Fruit fly (Drosophila melanogaster): ENCODE data around the gene CG42521.
A peak's percentile ranks its signal among the peaks of the same experiment; 100 is the strongest.

CG42521 gene

DNA sequence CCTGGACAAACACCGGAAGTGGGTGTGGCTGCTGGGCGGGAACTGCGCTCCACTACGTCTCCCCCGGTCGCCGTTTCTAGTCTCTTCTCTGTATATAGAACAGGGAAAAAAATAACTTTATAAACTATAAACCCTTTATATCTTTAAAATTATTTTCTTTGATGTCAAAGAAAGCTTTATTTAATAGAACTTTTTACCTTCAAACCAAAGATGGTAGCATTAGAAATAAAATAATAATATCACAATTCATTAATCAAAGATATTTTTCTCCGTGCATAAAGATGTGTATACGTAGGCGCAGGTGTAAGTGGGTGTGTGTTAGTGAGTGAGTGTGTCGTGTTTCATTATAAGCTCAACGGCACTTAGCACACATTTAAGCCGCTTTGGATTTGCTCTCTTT is 23.9 kb downstream of the CG42521 start:
- TF ChIP-seq CG10147 (GFP tag; optimal IDR thresholded peaks at IDR 0.05) (peak; percentile 47), CG15269 (tag; optimal IDR thresholded peaks at IDR 0.05) (peak; percentile 19), Med (GFP tag) (peak; percentile 47), CG13296 (GFP tag; optimal IDR thresholded peaks at IDR 0.05) (peak; percentile 32), Meics (GFP tag; optimal IDR thresholded peaks at IDR 0.05) (peak; percentile 28), ewg (GFP tag; optimal IDR thresholded peaks at IDR 0.05) (no peak), CG3281 (GFP tag; optimal IDR thresholded peaks at IDR 0.05) (peak; percentile 2), cg (GFP tag; optimal IDR thresholded peaks at IDR 0.05) (no peak), Hr51 (GFP tag; optimal IDR thresholded peaks at IDR 0.05) (peak in 1 of 2 experiments; percentile 25), CG11504 (tag; optimal IDR thresholded peaks at IDR 0.05) (peak; percentile 27), Dbx (GFP tag; IDR thresholded peaks at IDR 0.05) (0 out of 3 replicates have a peak, but pooled peaks have one; percentile 26), CG2120 (GFP tag; optimal IDR thresholded peaks at IDR 0.05) (peak; percentile 8), Ptx1 (GFP tag; IDR thresholded peaks at IDR 0.05) (peak; percentile 8; the same call in 1 of the 2 replicates), CG13894 (tag; optimal IDR thresholded peaks at IDR 0.05) (peak; percentile 14), chinmo (GFP tag; IDR thresholded peaks at IDR 0.05; ENCODE audit: partially characterized antibody) (no peak), Fer1 (GFP tag; optimal IDR thresholded peaks at IDR 0.05) (peak; percentile 42), CG2678 (tag; optimal IDR thresholded peaks at IDR 0.05) (peak; percentile 52), lab (GFP tag; optimal IDR thresholded peaks at IDR 0.05) (peak; percentile 39), gem (tag; optimal IDR thresholded peaks at IDR 0.05) (peak; percentile 25), cwo (GFP tag; optimal IDR thresholded peaks at IDR 0.05) (peak; percentile 34), CG18599 (GFP tag; optimal IDR thresholded peaks at IDR 0.05) (peak; percentile 72), grau (tag; optimal IDR thresholded peaks at IDR 0.05) (peak; percentile 20), sens (GFP tag) (peak; percentile 11), dysf (GFP tag; IDR thresholded peaks at IDR 0.05) (peak; percentile 20; the same call in 1 of the 3 replicates), Hmr (GFP tag; optimal IDR thresholded peaks at IDR 0.05) (peak; percentile 37), CG7556 (GFP tag; optimal IDR thresholded peaks at IDR 0.05) (peak; percentile 10), CG11560 (tag; IDR thresholded peaks at IDR 0.05) (no peak), lmd (GFP tag; IDR thresholded peaks at IDR 0.05) (no peak), CG30020 (tag; optimal IDR thresholded peaks at IDR 0.05) (no peak), shn (GFP tag; optimal IDR thresholded peaks at IDR 0.05) (no peak), Hand (GFP tag; optimal IDR thresholded peaks at IDR 0.05) (peak; percentile 13), dmrt99B (tag; optimal IDR thresholded peaks at IDR 0.05) (peak; percentile 15), cas (GFP tag; IDR thresholded peaks at IDR 0.05) (no peak), Fer3 (tag; optimal IDR thresholded peaks at IDR 0.05) (peak; percentile 2)

dm6 chr3L:10584965-10585364 is 38.4 kb downstream of the CG42521 start:
- peak; percentile 57 for TF ChIP-seq CG4360 (GFP tag; IDR thresholded peaks at IDR 0.05)
- no peak for TF ChIP-seq yki (optimal IDR thresholded peaks at IDR 0.05)
- no peak for TF ChIP-seq CG14710 (tag; optimal IDR thresholded peaks at IDR 0.05)
- peak in 1 of 2 experiments; percentile 79 for TF ChIP-seq Dfd (GFP tag; optimal IDR thresholded peaks at IDR 0.05)
- TF ChIP-seq C15 (GFP tag; IDR thresholded peaks at IDR 0.05): no peak
